Worm (Caenorhabditis elegans): ENCODE results near the gene ceh-41.

DNA sequence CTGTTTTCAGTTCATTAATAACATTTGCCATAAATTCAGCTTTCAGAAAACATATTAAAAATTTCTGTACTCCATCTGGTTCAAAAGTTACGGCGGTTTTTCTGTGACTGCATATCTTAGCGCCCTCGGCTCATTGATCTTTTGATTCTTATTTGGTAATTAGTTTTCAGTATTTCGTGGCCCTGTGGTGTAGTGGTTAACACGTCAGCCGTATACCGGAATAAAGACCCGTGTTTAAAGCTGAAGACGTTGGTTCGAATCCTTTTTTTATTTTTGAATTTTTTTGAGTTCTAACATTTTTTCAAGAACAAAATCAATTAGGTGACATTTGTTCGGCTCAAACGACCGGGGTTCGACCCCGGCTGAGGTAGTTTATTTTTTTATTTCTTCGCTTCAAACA, 18.0 kb downstream of the ceh-41 start:
- TF ChIP-seq pag-3 (tag; optimal IDR thresholded peaks at IDR 0.05; ENCODE audit: borderline replicate concordance, insufficient read depth) (no peak), fkh-4 (tag; optimal IDR thresholded peaks at IDR 0.05; ENCODE audit: borderline replicate concordance) (no peak), ama-1 (optimal IDR thresholded peaks at IDR 0.05) (no peak), nhr-12 (tag; optimal IDR thresholded peaks at IDR 0.05) (no peak), rnt-1 (tag; optimal IDR thresholded peaks at IDR 0.05) (no peak), ztf-4 (tag; optimal IDR thresholded peaks at IDR 0.05) (no peak), elt-3 (tag; optimal IDR thresholded peaks at IDR 0.05) (no peak)
